Worm (Caenorhabditis elegans) whole organism, L1 larva: ENCODE results near the gene K09D9.1.
A peak's percentile ranks its signal among the peaks of the same experiment; 100 is the strongest.

ENCODE experiments used
- C34B4.2 ChIP-seq: sonication (generic microtip); optimal IDR thresholded peaks from 2 replicates; lab custom pipeline; 2017; ENCODE audit warnings: mild to moderate bottlenecking, missing genetic modification characterization, missing compliant biosample characterization
- F16B12.6 ChIP-seq: fragments of 150-350 bp; optimal IDR thresholded peaks from 2 replicates; lab custom pipeline; 2014; ENCODE audit warnings: missing biosample characterization, missing genetic modification characterization
- Y116A8C.19 ChIP-seq: sonication (generic microtip); optimal IDR thresholded peaks from 2 replicates; lab custom pipeline; 2016; ENCODE audit warnings: missing compliant biosample characterization, missing genetic modification characterization, borderline replicate concordance
- aha-1 ChIP-seq: fragments of 150-350 bp; optimal IDR thresholded peaks from 2 replicates; lab custom pipeline; 2014; ENCODE audit warnings: missing biosample characterization, missing genetic modification characterization
- aly-2 ChIP-seq: fragments of 150-350 bp; optimal IDR thresholded peaks from 2 replicates; lab custom pipeline; 2014; ENCODE audit warnings: missing biosample characterization, missing genetic modification characterization
- ama-1 ChIP-seq: fragments of 150-350 bp; optimal IDR thresholded peaks from 2 replicates; lab custom pipeline; 2014
- blmp-1 ChIP-seq: fragments of 150-350 bp; optimal IDR thresholded peaks from 2 replicates; lab custom pipeline; 2014; ENCODE audit warnings: missing biosample characterization, missing genetic modification characterization
- ceh-82 ChIP-seq, 3 experiments: fragments of 150-350 bp in 1 of 3; sonication (generic microtip) in 2 of 3; optimal IDR thresholded peaks; 2 replicates each; lab custom pipeline; 2014 to 2017; ENCODE audit warnings: missing biosample characterization in 3 of 3, missing genetic modification characterization in 3 of 3
- ceh-90 ChIP-seq: sonication (generic microtip); optimal IDR thresholded peaks from 2 replicates; lab custom pipeline; 2016; ENCODE audit warnings: missing genetic modification characterization, missing compliant biosample characterization
- dpl-1 ChIP-seq, 3 experiments: fragments of 150-350 bp in 2 of 3; sonication (generic microtip) in 1 of 3; optimal IDR thresholded peaks; 2 replicates each; lab custom pipeline; 2014 to 2017; ENCODE audit warnings: missing biosample characterization in 3 of 3, missing genetic modification characterization in 3 of 3, missing genetic modification reagents in 3 of 3
- dsc-1 ChIP-seq: sonication (generic microtip); optimal IDR thresholded peaks from 2 replicates; lab custom pipeline; 2016; ENCODE audit warnings: mild to moderate bottlenecking, missing genetic modification characterization, missing compliant biosample characterization
- egl-13 ChIP-seq: sonication (generic microtip); optimal IDR thresholded peaks from 2 replicates; lab custom pipeline; 2016; ENCODE audit warnings: missing genotype, missing genetic modification reagents, missing genetic modification characterization, missing compliant biosample characterization
- egl-27 ChIP-seq, 2 experiments: fragments of 150-350 bp in 1 of 2; sonication (generic microtip); optimal IDR thresholded peaks; 3 replicates each; lab custom pipeline; 2017 to 2018; ENCODE audit warnings: missing biosample characterization in 2 of 2, missing genetic modification characterization in 2 of 2, missing genetic modification reagents in 2 of 2
- elt-3 ChIP-seq, 6 experiments: fragments of 150-350 bp in 1 of 6; sonication (generic microtip); optimal IDR thresholded peaks; 2 replicates each; lab custom pipeline; 2017 to 2018; ENCODE audit warnings: missing biosample characterization in 6 of 6, missing genetic modification characterization in 6 of 6, inconsistent platforms in 1 of 6
- ets-5 ChIP-seq: fragments of 200-800 bp; sonication (Bioruptor generic); IDR thresholded peaks from 2 replicates; pipeline ENCODE4 v1.3.6; 2022; ENCODE audit warnings: missing genetic modification characterization, missing compliant biosample characterization
- fkh-10 ChIP-seq: sonication (generic microtip); optimal IDR thresholded peaks from 2 replicates; lab custom pipeline; 2017; ENCODE audit warnings: missing biosample characterization, missing genetic modification reagents, missing genetic modification characterization
- fkh-8 ChIP-seq: sonication (generic microtip); optimal IDR thresholded peaks from 2 replicates; lab custom pipeline; 2016; ENCODE audit warnings: mild to moderate bottlenecking, missing genetic modification characterization, missing compliant biosample characterization
- fos-1 ChIP-seq: fragments of 150-350 bp; optimal IDR thresholded peaks from 2 replicates; lab custom pipeline; 2014; ENCODE audit warnings: missing biosample characterization, missing genetic modification characterization
- grh-1 ChIP-seq: fragments of 200-800 bp; sonication (Bioruptor generic); IDR thresholded peaks from 2 replicates; pipeline ENCODE4 v1.3.6; 2022; ENCODE audit warnings: missing genetic modification reagents, missing genetic modification characterization, missing compliant biosample characterization
- hlh-17 ChIP-seq: fragments of 200-800 bp; sonication (Bioruptor generic); optimal IDR thresholded peaks from 2 replicates; lab custom pipeline; 2018; ENCODE audit warnings: missing genetic modification characterization, mild to moderate bottlenecking, missing compliant biosample characterization, moderate library complexity, borderline replicate concordance
- hlh-4 ChIP-seq: sonication (generic microtip); optimal IDR thresholded peaks from 2 replicates; lab custom pipeline; 2016; ENCODE audit warnings: mild to moderate bottlenecking, missing genetic modification characterization, missing compliant biosample characterization
- irx-1 ChIP-seq: sonication (generic microtip); optimal IDR thresholded peaks from 2 replicates; lab custom pipeline; 2016; ENCODE audit warnings: missing genetic modification characterization, missing compliant biosample characterization
- lin-15B ChIP-seq: fragments of 150-350 bp; sonication (generic microtip); optimal IDR thresholded peaks from 3 replicates; lab custom pipeline; 2014; ENCODE audit warnings: missing biosample characterization, missing genetic modification characterization
- mab-9 ChIP-seq: fragments of 200-800 bp; sonication (Bioruptor generic); IDR thresholded peaks from 2 replicates; pipeline ENCODE4 v1.3.6; 2022; ENCODE audit warnings: missing genetic modification reagents, missing genetic modification characterization, missing compliant biosample characterization
- mdl-1 ChIP-seq, 2 experiments: fragments of 150-350 bp; optimal IDR thresholded peaks; 2 replicates each; lab custom pipeline; 2014 to 2017; ENCODE audit warnings: missing biosample characterization in 2 of 2, missing genetic modification characterization in 2 of 2, inconsistent platforms in 1 of 2
- nhr-11 ChIP-seq: fragments of 150-350 bp; optimal IDR thresholded peaks from 2 replicates; lab custom pipeline; 2014; ENCODE audit warnings: missing biosample characterization, missing genetic modification characterization
- nhr-20 ChIP-seq: sonication (generic microtip); optimal IDR thresholded peaks from 2 replicates; lab custom pipeline; 2016; ENCODE audit warnings: mild to moderate bottlenecking, missing genetic modification characterization, missing compliant biosample characterization
- nhr-47 ChIP-seq: sonication (generic microtip); optimal IDR thresholded peaks from 2 replicates; lab custom pipeline; 2016; ENCODE audit warnings: mild to moderate bottlenecking, missing genetic modification characterization, moderate library complexity, missing compliant biosample characterization
- nhr-71 ChIP-seq: sonication (generic microtip); optimal IDR thresholded peaks from 2 replicates; lab custom pipeline; 2016; ENCODE audit warnings: mild to moderate bottlenecking, missing genetic modification characterization, moderate library complexity, missing compliant biosample characterization
- nhr-76 ChIP-seq: sonication (generic microtip); optimal IDR thresholded peaks from 2 replicates; lab custom pipeline; 2017; ENCODE audit warnings: missing biosample characterization, missing genetic modification characterization
- nhr-84 ChIP-seq: sonication (generic microtip); optimal IDR thresholded peaks from 2 replicates; lab custom pipeline; 2017; ENCODE audit warnings: missing biosample characterization, missing genetic modification characterization
- nhr-85 ChIP-seq: sonication (generic microtip); peaks from one replicate; lab custom pipeline; 2016; ENCODE audit warnings: missing genetic modification characterization, inconsistent platforms, missing compliant biosample characterization
- nhr-90 ChIP-seq: sonication (generic microtip); optimal IDR thresholded peaks from 2 replicates; lab custom pipeline; 2016; ENCODE audit warnings: mild to moderate bottlenecking, missing genetic modification characterization, missing compliant biosample characterization; ENCODE audit not compliant: poor library complexity
- pag-3 ChIP-seq: sonication (generic microtip); optimal IDR thresholded peaks from 2 replicates; lab custom pipeline; 2017; ENCODE audit warnings: missing genetic modification characterization, mild to moderate bottlenecking, missing compliant biosample characterization, antibody characterized with exemption, borderline replicate concordance; ENCODE audit not compliant: insufficient read depth
- pqm-1 ChIP-seq: sonication (generic microtip); optimal IDR thresholded peaks from 3 replicates; lab custom pipeline; 2017; ENCODE audit warnings: missing biosample characterization, missing genetic modification characterization
- skn-1 ChIP-seq: fragments of 150-350 bp; optimal IDR thresholded peaks from 2 replicates; lab custom pipeline; 2014; ENCODE audit warnings: missing biosample characterization, missing genetic modification characterization
- snpc-4 ChIP-seq: fragments of 150-350 bp; optimal IDR thresholded peaks from 2 replicates; lab custom pipeline; 2014; ENCODE audit warnings: missing biosample characterization, missing genetic modification characterization
- sox-4 ChIP-seq: sonication (generic microtip); optimal IDR thresholded peaks from 2 replicates; lab custom pipeline; 2016; ENCODE audit warnings: missing genetic modification characterization, missing compliant biosample characterization
- sptf-1 ChIP-seq: fragments of 150-350 bp; optimal IDR thresholded peaks from 2 replicates; lab custom pipeline; 2014; ENCODE audit warnings: missing biosample characterization, missing genetic modification characterization
- sup-37 ChIP-seq: fragments of 200-800 bp; sonication (Bioruptor generic); optimal IDR thresholded peaks from 2 replicates; lab custom pipeline; 2018; ENCODE audit warnings: mild to moderate bottlenecking, missing genetic modification characterization, missing compliant biosample characterization
- swsn-7 ChIP-seq: sonication (generic microtip); optimal IDR thresholded peaks from 2 replicates; lab custom pipeline; 2016; ENCODE audit warnings: missing genetic modification characterization, missing compliant biosample characterization
- unc-86 ChIP-seq: sonication (generic microtip); optimal IDR thresholded peaks from 2 replicates; lab custom pipeline; 2016; ENCODE audit warnings: missing genetic modification characterization, missing compliant biosample characterization
- xbp-1 ChIP-seq: sonication (generic microtip); optimal IDR thresholded peaks from 2 replicates; lab custom pipeline; 2016; ENCODE audit warnings: missing genetic modification characterization, missing compliant biosample characterization
- zip-4 ChIP-seq: fragments of 200-800 bp; sonication (Bioruptor generic); optimal IDR thresholded peaks from 2 replicates; lab custom pipeline; 2018; ENCODE audit warnings: mild to moderate bottlenecking, missing genetic modification characterization, moderate library complexity, missing compliant biosample characterization
- ztf-11 ChIP-seq, 2 experiments: sonication (generic microtip); optimal IDR thresholded peaks; 2 replicates each; lab custom pipeline; 2016 to 2017; ENCODE audit warnings: missing genetic modification characterization in 2 of 2, missing biosample characterization in 1 of 2, missing compliant biosample characterization in 1 of 2

Gene K09D9.1

ce11 chrV:3979819-3980218 is 45.0 kb upstream of the K09D9.1 start, which contains the start of gene nlp-31 (continued):
- TF ChIP-seq C34B4.2 (tag; lab: Kevin White, UChicago) (no peak), nhr-11 (tag; lab: Kevin White, UChicago) (no peak), sptf-1 (no peak), fkh-8 (tag; lab: Kevin White, UChicago) (no peak), pag-3 (tag; lab: Kevin White, UChicago) (no peak)

- TF ChIP-seq grh-1 (GFP tag; lab: Robert Waterston, UW): no peak
- no peak for TF ChIP-seq egl-13 (tag; lab: Kevin White, UChicago)
- no peak for TF ChIP-seq fos-1
- no peak for TF ChIP-seq snpc-4
- no peak for TF ChIP-seq C34B4.2 (tag; lab: Kevin White, UChicago)
- no peak for TF ChIP-seq dsc-1 (tag; lab: Kevin White, UChicago)
- TF ChIP-seq nhr-71 (tag; lab: Kevin White, UChicago): no peak
- no peak for TF ChIP-seq nhr-90
- TF ChIP-seq swsn-7 (tag; lab: Kevin White, UChicago): no peak
- TF ChIP-seq F16B12.6: no peak
- TF ChIP-seq nhr-76 (tag; lab: Kevin White, UChicago): no peak
- no peak for TF ChIP-seq nhr-47 (tag; lab: Kevin White, UChicago)
- no peak for TF ChIP-seq hlh-4 (tag; lab: Kevin White, UChicago)
- no peak for TF ChIP-seq fkh-8 (tag; lab: Kevin White, UChicago)
- no peak for TF ChIP-seq ets-5 (GFP tag; lab: Robert Waterston, UW)
- no peak for TF ChIP-seq Y116A8C.19 (tag; lab: Kevin White, UChicago)
These were observed 44.5 kb upstream of the K09D9.1 start for ce11 chrV:3980228-3980933.

ce11 chrV:3981680-3982079 is 43.2 kb upstream of the K09D9.1 start, which contains the start of gene nlp-30:
TSS of gene nlp-30 (plus strand) at chrV:3981980.
- TF ChIP-seq nhr-84 (tag; lab: Kevin White, UChicago): no peak
- TF ChIP-seq nhr-71 (tag; lab: Kevin White, UChicago): no peak
- TF ChIP-seq dpl-1 (GFP tag; optimal IDR thresholded peaks at IDR 0.05; lab: Kevin White, UChicago): no peak
- TF ChIP-seq ztf-11 (tag; optimal IDR thresholded peaks at IDR 0.05; lab: Kevin White, UChicago): no peak
- no peak for TF ChIP-seq hlh-17 (GFP tag; lab: Kevin White, UChicago)
- TF ChIP-seq elt-3 (tag; optimal IDR thresholded peaks at IDR 0.05; lab: Kevin White, UChicago): no peak
- no peak for TF ChIP-seq nhr-47 (tag; lab: Kevin White, UChicago)
- no peak for TF ChIP-seq C34B4.2 (tag; lab: Kevin White, UChicago)
- TF ChIP-seq hlh-4 (tag; lab: Kevin White, UChicago): no peak
- TF ChIP-seq fkh-10 (GFP tag; lab: Kevin White, UChicago): no peak
- TF ChIP-seq ama-1 (lab: Kevin White, UChicago): no peak
- no peak for TF ChIP-seq zip-4 (GFP tag; lab: Kevin White, UChicago)
- TF ChIP-seq nhr-20 (tag; lab: Kevin White, UChicago): no peak
- TF ChIP-seq skn-1 (tag; lab: Kevin White, UChicago): no peak
- TF ChIP-seq aly-2 (tag; lab: Kevin White, UChicago): no peak
- TF ChIP-seq, all 84 proteins: peak for 0

- TF ChIP-seq aha-1 (tag; lab: Kevin White, UChicago) (no peak), egl-27 (tag; optimal IDR thresholded peaks at IDR 0.05; lab: Kevin White, UChicago) (no peak), ama-1 (lab: Kevin White, UChicago) (no peak), irx-1 (tag; lab: Kevin White, UChicago) (no peak), grh-1 (GFP tag; lab: Robert Waterston, UW) (0 out of 2 replicates have a peak, but pooled peaks have one; percentile 24), pqm-1 (tag; lab: Kevin White, UChicago) (no peak), nhr-85 (tag; lab: Kevin White, UChicago) (peak; percentile 86), ceh-90 (no peak), C34B4.2 (tag; lab: Kevin White, UChicago) (no peak), xbp-1 (no peak), ceh-82 (tag; optimal IDR thresholded peaks at IDR 0.05; lab: Kevin White, UChicago) (no peak), aly-2 (tag; lab: Kevin White, UChicago) (no peak), mab-9 (GFP tag; lab: Robert Waterston, UW) (no peak), blmp-1 (peak; percentile 87), sup-37 (GFP tag; lab: Kevin White, UChicago) (no peak), nhr-71 (tag; lab: Kevin White, UChicago) (peak; percentile 58), lin-15B (tag; lab: Kevin White, UChicago) (no peak), sox-4 (tag; lab: Kevin White, UChicago) (no peak), mdl-1 (tag; optimal IDR thresholded peaks at IDR 0.05; lab: Kevin White, UChicago) (peak in 1 of 2 experiments; percentile 9), elt-3 (tag; optimal IDR thresholded peaks at IDR 0.05; lab: Kevin White, UChicago) (peak in 1 of 6 experiments; percentile 56), unc-86 (tag; lab: Kevin White, UChicago) (no peak)
These were observed 40.7 kb upstream of the K09D9.1 start, which contains the start of gene nlp-29 for ce11 chrV:3984178-3984577. TSS of gene nlp-29 (plus strand) at chrV:3984425.
